Worm (Caenorhabditis elegans): ENCODE data around the gene C41A3.2.
A peak's percentile ranks its signal among the peaks of the same experiment; 100 is the strongest.

Gene C41A3.2

ce11 chrX:5407271-5407670 lies 6.9 kb downstream of the C41A3.2 start (continued):
- TF ChIP-seq Y105C5A.15 (GFP tag; IDR thresholded peaks at IDR 0.05) (no peak; the same call in 1 of the 2 replicates), vab-7 (GFP tag; IDR thresholded peaks at IDR 0.05) (peak; percentile 63), ceh-44 (GFP tag; IDR thresholded peaks at IDR 0.05) (peak; percentile 68), mep-1 (tag; optimal IDR thresholded peaks at IDR 0.05) (no peak), madf-5 (GFP tag; IDR thresholded peaks at IDR 0.05) (peak in 1 of 2 experiments; percentile 73; a peak in 1 of 4 replicates), snpc-4 (tag; optimal IDR thresholded peaks at IDR 0.05) (no peak), ZK337.2 (GFP tag; IDR thresholded peaks at IDR 0.05) (0 out of 2 replicates have a peak, but pooled peaks have one; percentile 17), F44E2.7 (GFP tag; IDR thresholded peaks at IDR 0.05) (no peak), php-3 (GFP tag; IDR thresholded peaks at IDR 0.05) (peak; percentile 30; the same call in 1 of the 2 replicates), Y48G9A.11 (GFP tag; IDR thresholded peaks at IDR 0.05) (peak; percentile 33; the same call in 1 of the 2 replicates), lin-1 (GFP tag; IDR thresholded peaks at IDR 0.05) (0 out of 2 replicates have a peak, but pooled peaks have one; percentile 30), fos-1 (tag; optimal IDR thresholded peaks at IDR 0.05) (no peak), madf-9 (GFP tag; conservative IDR thresholded peaks at IDR 0.05) (0 out of 2 replicates have a peak, but pooled peaks have one; percentile 22), mes-2 (tag; optimal IDR thresholded peaks at IDR 0.05; ENCODE audit: poor library complexity, severe bottlenecking) (peak; percentile 63), aly-2 (tag; optimal IDR thresholded peaks at IDR 0.05) (no peak), snpc-1.2 (GFP tag; IDR thresholded peaks at IDR 0.05) (peak; percentile 88), attf-4 (tag; optimal IDR thresholded peaks at IDR 0.05) (no peak), lin-15B (tag; optimal IDR thresholded peaks at IDR 0.05) (no peak), tra-1 (GFP tag; IDR thresholded peaks at IDR 0.05) (peak; percentile 69; the same call in 1 of the 2 replicates), Y75B8A.6 (GFP tag; IDR thresholded peaks at IDR 0.05) (0 out of 2 replicates have a peak, but pooled peaks have one; percentile 27), ceh-62 (tag; optimal IDR thresholded peaks at IDR 0.05) (no peak), rbr-2 (tag; optimal IDR thresholded peaks at IDR 0.05) (peak; percentile 48), dmd-8 (GFP tag; IDR thresholded peaks at IDR 0.05) (peak; percentile 63; the same call in 1 of the 2 replicates)

ce11 chrX:5406345-5406744 lies 7.8 kb downstream of the C41A3.2 start, which contains the start of gene C03F11.4:
C03F11.4 (minus strand) TSS chrX:5406445.
- TF ChIP-seq hlh-30 (tag; optimal IDR thresholded peaks at IDR 0.05; ENCODE audit: insufficient read depth) (no peak), daf-12 (tag; optimal IDR thresholded peaks at IDR 0.05) (no peak), attf-4 (tag; optimal IDR thresholded peaks at IDR 0.05) (no peak), nhr-6 (tag; optimal IDR thresholded peaks at IDR 0.05) (no peak), madf-9 (GFP tag; conservative IDR thresholded peaks at IDR 0.05) (no peak), unc-39 (tag; optimal IDR thresholded peaks at IDR 0.05) (no peak), dmd-8 (GFP tag; IDR thresholded peaks at IDR 0.05) (no peak), zip-11 (GFP tag; IDR thresholded peaks at IDR 0.05) (no peak), zfp-2 (tag; optimal IDR thresholded peaks at IDR 0.05) (no peak), ztf-7 (tag; optimal IDR thresholded peaks at IDR 0.05) (no peak), mxl-2 (GFP tag; conservative IDR thresholded peaks at IDR 0.05) (no peak), hlh-11 (tag; optimal IDR thresholded peaks at IDR 0.05) (no peak), gei-8 (GFP tag; optimal IDR thresholded peaks at IDR 0.05) (no peak)

- TF ChIP-seq nhr-77 (tag; optimal IDR thresholded peaks at IDR 0.05) (peak; percentile 69), duxl-1 (tag; optimal IDR thresholded peaks at IDR 0.05; ENCODE audit: poor library complexity) (no peak), lin-15B (tag; optimal IDR thresholded peaks at IDR 0.05) (no peak), T26A8.4 (GFP tag; IDR thresholded peaks at IDR 0.05) (no peak), mes-2 (tag; optimal IDR thresholded peaks at IDR 0.05; ENCODE audit: poor library complexity, severe bottlenecking) (peak; percentile 13), mxl-3 (GFP tag; optimal IDR thresholded peaks at IDR 0.05) (peak; percentile 25), zip-2 (tag; optimal IDR thresholded peaks at IDR 0.05) (no peak), nhr-6 (tag; optimal IDR thresholded peaks at IDR 0.05) (no peak), lin-29 (GFP tag; IDR thresholded peaks at IDR 0.05) (no peak), zip-11 (GFP tag; IDR thresholded peaks at IDR 0.05) (no peak), D1046.2 (GFP tag; IDR thresholded peaks at IDR 0.05) (no peak), fos-1 (tag; optimal IDR thresholded peaks at IDR 0.05) (no peak), lsy-2 (tag; optimal IDR thresholded peaks at IDR 0.05) (no peak), nhr-10 (tag; optimal IDR thresholded peaks at IDR 0.05) (no peak), dpl-1 (GFP tag; optimal IDR thresholded peaks at IDR 0.05) (no peak), hlh-30 (tag; optimal IDR thresholded peaks at IDR 0.05; ENCODE audit: insufficient read depth) (peak; percentile 2), lir-3 (tag; optimal IDR thresholded peaks at IDR 0.05) (no peak), ceh-32 (tag; optimal IDR thresholded peaks at IDR 0.05; ENCODE audit: poor library complexity) (no peak), tag-97 (GFP tag; IDR thresholded peaks at IDR 0.05) (no peak), dve-1 (tag; optimal IDR thresholded peaks at IDR 0.05; ENCODE audit: insufficient read depth) (peak; percentile 32), pqm-1 (tag; optimal IDR thresholded peaks at IDR 0.05) (peak; percentile 97)
Observed at ce11 chrX:5400524-5400923, 13.6 kb downstream of the C41A3.2 start, which contains the start of gene scav-1. scav-1 (minus strand) TSS chrX:5400584.

Measured in whole organism, L4 larva.